Worm (Caenorhabditis elegans) whole organism, late embryonic: ENCODE measurements around the gene F42G4.2.

Source experiments
- ahr-1 ChIP-seq: sonication (generic microtip); optimal IDR thresholded peaks from 2 replicates; lab custom pipeline; 2016; ENCODE audit warnings: missing genetic modification characterization, missing compliant biosample characterization
- ceh-6 ChIP-seq: fragments of 200-800 bp; sonication (Bioruptor generic); optimal IDR thresholded peaks from 2 replicates; lab custom pipeline; 2018; ENCODE audit warnings: mild to moderate bottlenecking, missing genetic modification characterization, missing compliant biosample characterization
- dmd-4 ChIP-seq: sonication (generic microtip); optimal IDR thresholded peaks from 2 replicates; lab custom pipeline; 2016; ENCODE audit warnings: borderline replicate concordance, missing genetic modification characterization, missing compliant biosample characterization
- elt-4 ChIP-seq: sonication (generic microtip); optimal IDR thresholded peaks from 2 replicates; lab custom pipeline; 2016; ENCODE audit warnings: missing genetic modification characterization, missing compliant biosample characterization
- lin-11 ChIP-seq: fragments of 200-800 bp; sonication (Bioruptor generic); optimal IDR thresholded peaks from 2 replicates; lab custom pipeline; 2018; ENCODE audit warnings: mild to moderate bottlenecking, missing genetic modification characterization, missing compliant biosample characterization
- nhr-11 ChIP-seq: fragments of 150-350 bp; optimal IDR thresholded peaks from 2 replicates; lab custom pipeline; 2014; ENCODE audit warnings: missing biosample characterization, missing genetic modification characterization
- pag-3 ChIP-seq: sonication (generic microtip); optimal IDR thresholded peaks from 2 replicates; lab custom pipeline; 2016; ENCODE audit warnings: missing compliant biosample characterization, missing genetic modification characterization, borderline replicate concordance
- pha-4 ChIP-seq: fragments of 150-350 bp; optimal IDR thresholded peaks from 2 replicates; lab custom pipeline; 2018; ENCODE audit warnings: missing biosample characterization, missing genetic modification reagents, missing genetic modification characterization

DNA sequence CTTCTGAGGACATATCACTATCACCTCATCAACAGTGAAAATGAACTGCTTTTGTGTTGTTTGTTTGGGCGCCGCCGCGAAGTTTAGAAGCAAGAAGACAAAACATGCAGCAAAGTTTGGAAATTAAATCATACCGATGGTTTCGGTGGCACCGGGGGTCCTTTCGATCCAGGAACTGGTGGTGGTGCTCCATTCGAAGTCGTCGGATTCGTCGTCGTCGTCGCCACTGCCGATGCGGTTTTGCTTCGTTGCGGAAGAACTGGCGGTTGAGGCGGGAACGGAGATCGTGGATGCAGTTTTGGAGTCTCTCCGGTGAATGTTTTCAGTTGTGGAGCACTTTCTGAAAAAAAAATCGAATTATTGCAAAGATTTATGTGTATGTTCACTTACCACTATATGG is 24.2 kb upstream of the F42G4.2 start:
- TF ChIP-seq pag-3, result no peak
- TF ChIP-seq dmd-4 (tag; lab: Kevin White, UChicago), result no peak
- no peak for TF ChIP-seq lin-11 (tag; lab: Kevin White, UChicago)
- TF ChIP-seq nhr-11 (tag; lab: Kevin White, UChicago), result no peak
- no peak for TF ChIP-seq elt-4 (tag; lab: Kevin White, UChicago)
- TF ChIP-seq pha-4 (tag; lab: Kevin White, UChicago), result no peak
- TF ChIP-seq ceh-6 (GFP tag; lab: Kevin White, UChicago), result no peak
- TF ChIP-seq ahr-1, result no peak
